Fruit fly (Drosophila melanogaster) whole organism, embryonic: ENCODE data around the gene CG31760.

Source experiments
- BEAF-32 ChIP-seq: fragments of 200-800 bp; sonication (Bioruptor generic); optimal IDR thresholded peaks from 3 replicates; lab custom pipeline; 2017; ENCODE audit warnings: missing biosample characterization, missing genetic modification characterization, mild to moderate bottlenecking, moderate library complexity, missing genetic modification reagents
- CG10267 ChIP-seq: fragments of 200-800 bp; sonication (Bioruptor generic); optimal IDR thresholded peaks from 2 replicates; lab custom pipeline; 2018; ENCODE audit warnings: missing biosample characterization, mild to moderate bottlenecking, missing genetic modification characterization, moderate library complexity
- CG11093 ChIP-seq: fragments of 200-800 bp; sonication (Bioruptor generic); IDR thresholded peaks from 3 replicates; pipeline ENCODE4 v1.3.6; 2022; ENCODE audit warnings: missing biosample characterization, missing genetic modification characterization
- CG12659 ChIP-seq: fragments of 200-800 bp; sonication (Bioruptor generic); optimal IDR thresholded peaks from 3 replicates; lab custom pipeline; 2017; ENCODE audit warnings: mild to moderate bottlenecking, missing biosample characterization, missing genetic modification reagents, missing genetic modification characterization
- CG13296 ChIP-seq: fragments of 200-800 bp; sonication (Bioruptor generic); optimal IDR thresholded peaks from 3 replicates; lab custom pipeline; 2018; ENCODE audit warnings: missing biosample characterization, mild to moderate bottlenecking, missing genetic modification characterization
- CG13624 ChIP-seq: fragments of 200-800 bp; sonication (Bioruptor generic); optimal IDR thresholded peaks from 2 replicates; lab custom pipeline; 2016; ENCODE audit warnings: missing biosample characterization, missing genetic modification characterization
- CG1602 ChIP-seq: fragments of 200-800 bp; sonication (Bioruptor generic); optimal IDR thresholded peaks from 3 replicates; lab custom pipeline; 2016; ENCODE audit warnings: missing biosample characterization, missing genetic modification characterization
- CG1603 ChIP-seq: fragments of 200-800 bp; sonication (Bioruptor generic); optimal IDR thresholded peaks from 2 replicates; lab custom pipeline; 2019; ENCODE audit warnings: missing biosample characterization, mild to moderate bottlenecking, missing genetic modification characterization, moderate library complexity
- CG17385 ChIP-seq: fragments of 200-800 bp; sonication (Bioruptor generic); optimal IDR thresholded peaks from 3 replicates; lab custom pipeline; 2018; ENCODE audit warnings: missing biosample characterization, mild to moderate bottlenecking, missing genetic modification characterization
- CG2120 ChIP-seq: fragments of 200-800 bp; sonication (Bioruptor generic); optimal IDR thresholded peaks from 3 replicates; lab custom pipeline; 2016; ENCODE audit warnings: missing biosample characterization, missing genetic modification characterization
- CG31365 ChIP-seq: fragments of 200-800 bp; sonication (Bioruptor generic); optimal IDR thresholded peaks from 2 replicates; lab custom pipeline; 2018; ENCODE audit warnings: missing biosample characterization, mild to moderate bottlenecking, missing genetic modification characterization
- CG33213 ChIP-seq: fragments of 200-800 bp; sonication (Bioruptor generic); optimal IDR thresholded peaks from 3 replicates; lab custom pipeline; 2016; ENCODE audit warnings: missing biosample characterization, missing genetic modification characterization
- CG33557 ChIP-seq: fragments of 200-800 bp; sonication (Bioruptor generic); optimal IDR thresholded peaks from 2 replicates; lab custom pipeline; 2019; ENCODE audit warnings: missing biosample characterization, mild to moderate bottlenecking, missing genetic modification characterization, moderate library complexity
- CG4617 ChIP-seq: fragments of 200-800 bp; sonication (Bioruptor generic); optimal IDR thresholded peaks from 3 replicates; lab custom pipeline; 2016; ENCODE audit warnings: missing biosample characterization, missing genetic modification characterization, borderline replicate concordance
- CG7786 ChIP-seq: fragments of 200-800 bp; sonication (Bioruptor generic); optimal IDR thresholded peaks from 2 replicates; lab custom pipeline; 2016; ENCODE audit warnings: missing biosample characterization, missing genetic modification characterization
- CG7987 ChIP-seq: fragments of 200-800 bp; sonication (Bioruptor generic); optimal IDR thresholded peaks from 2 replicates; lab custom pipeline; 2018; ENCODE audit warnings: missing biosample characterization, mild to moderate bottlenecking, missing genetic modification characterization, moderate library complexity
- CG9797 ChIP-seq: fragments of 200-800 bp; sonication (Bioruptor generic); optimal IDR thresholded peaks from 3 replicates; lab custom pipeline; 2018; ENCODE audit warnings: missing biosample characterization, mild to moderate bottlenecking, missing genetic modification characterization
- Doc3 ChIP-seq: fragments of 200-800 bp; sonication (Bioruptor generic); IDR thresholded peaks from 3 replicates; pipeline ENCODE4 v1.3.6; 2022; ENCODE audit warnings: missing biosample characterization, missing genetic modification characterization; ENCODE audit not compliant: partially characterized antibody
- Dp ChIP-seq: fragments of 200-800 bp; sonication (Bioruptor generic); optimal IDR thresholded peaks from 2 replicates; lab custom pipeline; 2018; ENCODE audit warnings: missing biosample characterization, mild to moderate bottlenecking, missing genetic modification characterization, moderate library complexity
- E2f2 ChIP-seq: fragments of 200-800 bp; sonication (Bioruptor generic); IDR thresholded peaks from 2 replicates; pipeline ENCODE4 v1.3.6; 2022; ENCODE audit warnings: missing biosample characterization, missing genetic modification characterization
- Elba2 ChIP-seq: fragments of 200-800 bp; sonication (Bioruptor generic); optimal IDR thresholded peaks from 3 replicates; lab custom pipeline; 2016; ENCODE audit warnings: missing biosample characterization, missing genetic modification characterization
- Hmx ChIP-seq: fragments of 200-800 bp; sonication (Bioruptor generic); optimal IDR thresholded peaks from 2 replicates; lab custom pipeline; 2016; ENCODE audit warnings: missing biosample characterization, missing genetic modification characterization
- MBD-R2 ChIP-seq: fragments of 200-800 bp; sonication (Bioruptor generic); IDR thresholded peaks from 2 replicates; pipeline ENCODE4 v1.3.6; 2022; ENCODE audit warnings: missing biosample characterization, missing genetic modification characterization
- Max ChIP-seq: fragments of 200-800 bp; sonication (Bioruptor generic); optimal IDR thresholded peaks from 2 replicates; lab custom pipeline; 2016; ENCODE audit warnings: missing biosample characterization, mild to moderate bottlenecking, missing genetic modification characterization
- Med ChIP-seq: fragments of 200-800 bp; sonication (Bioruptor generic); peaks from one replicate; lab custom pipeline; 2016; ENCODE audit warnings: missing biosample characterization, missing genetic modification characterization, mild to moderate bottlenecking, inconsistent platforms, moderate library complexity
- NFAT ChIP-seq: fragments of 200-800 bp; sonication (Bioruptor generic); IDR thresholded peaks from 2 replicates; pipeline ENCODE4 v1.3.6; 2022; ENCODE audit warnings: missing biosample characterization, missing genetic modification characterization
- NfI ChIP-seq: fragments of 200-800 bp; sonication (Bioruptor generic); optimal IDR thresholded peaks from 3 replicates; lab custom pipeline; 2018; ENCODE audit warnings: missing biosample characterization, mild to moderate bottlenecking, missing genetic modification characterization, moderate library complexity
- Rx ChIP-seq: fragments of 200-800 bp; sonication (Bioruptor generic); IDR thresholded peaks from 2 replicates; pipeline ENCODE4 v1.3.6; 2022; ENCODE audit warnings: missing biosample characterization, missing genetic modification characterization
- YL-1 ChIP-seq: fragments of 200-800 bp; sonication (Bioruptor generic); optimal IDR thresholded peaks from 3 replicates; lab custom pipeline; 2017; ENCODE audit warnings: missing biosample characterization, mild to moderate bottlenecking, missing genetic modification characterization
- ci ChIP-seq: fragments of 200-800 bp; sonication (Bioruptor generic); IDR thresholded peaks from 3 replicates; pipeline ENCODE4 v1.3.6; 2022; ENCODE audit warnings: missing biosample characterization, missing genetic modification characterization
- dm ChIP-seq: fragments of 200-800 bp; sonication (Bioruptor generic); optimal IDR thresholded peaks from 3 replicates; lab custom pipeline; 2016; ENCODE audit warnings: missing biosample characterization, missing genetic modification characterization
- dysf ChIP-seq: fragments of 200-800 bp; sonication (Bioruptor generic); IDR thresholded peaks from 3 replicates; pipeline ENCODE4 v1.3.6; 2022; ENCODE audit warnings: missing biosample characterization, missing genetic modification characterization
- esg ChIP-seq: fragments of 200-800 bp; sonication (Bioruptor generic); conservative IDR thresholded peaks from 2 replicates; pipeline ENCODE4 v1.3.6; 2022; ENCODE audit warnings: missing biosample characterization, missing genetic modification characterization
- eyg ChIP-seq: fragments of 200-800 bp; sonication (Bioruptor generic); optimal IDR thresholded peaks from 3 replicates; lab custom pipeline; 2016; ENCODE audit warnings: missing biosample characterization, missing genetic modification characterization
- fu2 ChIP-seq: fragments of 200-800 bp; sonication (Bioruptor generic); optimal IDR thresholded peaks from 2 replicates; lab custom pipeline; 2016; ENCODE audit warnings: missing biosample characterization, missing genetic modification characterization
- gem ChIP-seq: fragments of 200-800 bp; sonication (Bioruptor generic); optimal IDR thresholded peaks from 2 replicates; lab custom pipeline; 2019; ENCODE audit warnings: missing biosample characterization, mild to moderate bottlenecking, missing genetic modification characterization, moderate library complexity
- gfzf ChIP-seq: fragments of 200-800 bp; sonication (Bioruptor generic); optimal IDR thresholded peaks from 2 replicates; lab custom pipeline; 2016; ENCODE audit warnings: missing biosample characterization, mild to moderate bottlenecking, missing genetic modification characterization, moderate library complexity
- gsb-n ChIP-seq: fragments of 200-800 bp; sonication (Bioruptor generic); optimal IDR thresholded peaks from 3 replicates; lab custom pipeline; 2018; ENCODE audit warnings: missing biosample characterization, mild to moderate bottlenecking, missing genetic modification characterization
- ind ChIP-seq: fragments of 200-800 bp; sonication (Bioruptor generic); optimal IDR thresholded peaks from 3 replicates; lab custom pipeline; 2016; ENCODE audit warnings: missing biosample characterization, missing genetic modification characterization
- lilli ChIP-seq: fragments of 200-800 bp; sonication (Bioruptor generic); optimal IDR thresholded peaks from 3 replicates; lab custom pipeline; 2016; ENCODE audit warnings: missing biosample characterization, missing genetic modification characterization
- nmo ChIP-seq: fragments of 200-800 bp; sonication (Bioruptor generic); optimal IDR thresholded peaks from 2 replicates; lab custom pipeline; 2018; ENCODE audit warnings: missing biosample characterization, mild to moderate bottlenecking, missing genetic modification characterization, moderate library complexity
- phol ChIP-seq: fragments of 200-800 bp; sonication (Bioruptor generic); optimal IDR thresholded peaks from 3 replicates; lab custom pipeline; 2018; ENCODE audit warnings: missing biosample characterization, mild to moderate bottlenecking, missing genetic modification characterization, moderate library complexity
- prd ChIP-seq, 3 experiments: fragments of >200 bp in 2 of 3; fragments of 200-800 bp in 1 of 3; sonication (Bioruptor generic) in 1 of 3; optimal IDR thresholded peaks in 2 of 3; IDR thresholded peaks in 1 of 3; 2 replicates in 2 of 3; 3 replicates in 1 of 3; pipeline versions ENCODE4 v1.3.6 to Lab custom; 2017 to 2022; ENCODE audit warnings: missing biosample characterization in 1 of 3, missing genetic modification characterization in 1 of 3
- rib ChIP-seq: fragments of 200-800 bp; sonication (Bioruptor generic); IDR thresholded peaks from 2 replicates; pipeline ENCODE4 v1.3.6; 2022; ENCODE audit warnings: missing biosample characterization, missing genetic modification characterization
- row ChIP-seq: fragments of 200-800 bp; sonication (Bioruptor generic); IDR thresholded peaks from 3 replicates; pipeline ENCODE4 v1.3.6; 2022; ENCODE audit warnings: missing biosample characterization, missing genetic modification characterization
- sc ChIP-seq, 3 experiments: fragments of >200 bp in 2 of 3; fragments of 200-800 bp in 1 of 3; sonication (Bioruptor generic) in 1 of 3; optimal IDR thresholded peaks; 2 replicates in 2 of 3; 3 replicates in 1 of 3; lab custom pipeline; 2017; ENCODE audit warnings: mild to moderate bottlenecking in 1 of 3, missing biosample characterization in 1 of 3, missing genetic modification characterization in 1 of 3, missing genetic modification reagents in 1 of 3
- sob ChIP-seq: fragments of 200-800 bp; sonication (Bioruptor generic); IDR thresholded peaks from 2 replicates; pipeline ENCODE4 v1.3.6; 2022; ENCODE audit warnings: missing biosample characterization, missing genetic modification characterization
- sug ChIP-seq: fragments of 200-800 bp; optimal IDR thresholded peaks from 2 replicates; lab custom pipeline; 2019; ENCODE audit warnings: missing biosample characterization, mild to moderate bottlenecking, missing genetic modification characterization, moderate library complexity
- toy ChIP-seq: fragments of 200-800 bp; sonication (Bioruptor generic); IDR thresholded peaks from 2 replicates; pipeline ENCODE4 v1.3.6; 2022; ENCODE audit warnings: missing biosample characterization, missing genetic modification characterization
- trem ChIP-seq: fragments of 200-800 bp; optimal IDR thresholded peaks from 3 replicates; lab custom pipeline; 2019; ENCODE audit warnings: missing biosample characterization, mild to moderate bottlenecking, missing genetic modification characterization, moderate library complexity

CG31760 gene

dm6 chr2L:12096396-12096813 is 46.2 kb upstream of the CG31760 start, which contains the start of the genes CG6712 and Mt2 (continued):
- TF ChIP-seq CG7987 (GFP tag; lab: Kevin White, UChicago) (peak; percentile 5), CG11093 (GFP tag; lab: Robert Waterston, UW) (no peak), CG33557 (no peak), dm (peak; percentile 96), Rx (GFP tag; lab: Robert Waterston, UW) (no peak), rib (GFP tag; lab: Robert Waterston, UW) (peak; percentile 38; the same call in 1 of the 2 replicates), BEAF-32 (GFP tag; lab: Kevin White, UChicago) (peak; percentile 24), NFAT (GFP tag; lab: Robert Waterston, UW) (no peak), prd (optimal IDR thresholded peaks at IDR 0.05; lab: Kevin White, UChicago) (no peak), prd (GFP tag; IDR thresholded peaks at IDR 0.05; lab: Robert Waterston, UW) (peak; percentile 50), NfI (GFP tag; lab: Kevin White, UChicago) (peak; percentile 17), CG2120 (GFP tag; lab: Kevin White, UChicago) (peak; percentile 28), phol (tag; lab: Kevin White, UChicago) (peak; percentile 19), E2f2 (GFP tag; lab: Robert Waterston, UW) (peak; percentile 45), Hmx (no peak), Dp (peak; percentile 30), ind (GFP tag; lab: Kevin White, UChicago) (no peak), CG33213 (GFP tag; lab: Kevin White, UChicago) (peak; percentile 15), sob (GFP tag; lab: Robert Waterston, UW) (peak; percentile 36; the same call in 1 of the 2 replicates), CG7786 (GFP tag; lab: Kevin White, UChicago) (no peak), CG4617 (GFP tag; lab: Kevin White, UChicago) (peak; percentile 44), CG13296 (no peak), MBD-R2 (GFP tag; lab: Robert Waterston, UW) (peak; percentile 91), CG31365 (tag; lab: Kevin White, UChicago) (no peak), CG10267 (tag; lab: Kevin White, UChicago) (peak; percentile 92), CG13624 (GFP tag; lab: Kevin White, UChicago) (peak; percentile 18), Elba2 (peak; percentile 53), Max (GFP tag; lab: Kevin White, UChicago) (peak; percentile 93), lilli (GFP tag; lab: Kevin White, UChicago) (peak; percentile 20), CG12659 (GFP tag; lab: Kevin White, UChicago) (peak; percentile 42), CG17385 (peak; percentile 98), eyg (GFP tag; lab: Kevin White, UChicago) (no peak), CG9797 (GFP tag; lab: Kevin White, UChicago) (peak; percentile 10), dysf (GFP tag; lab: Robert Waterston, UW) (0 out of 3 replicates have a peak, but pooled peaks have one; percentile 7), ci (0 out of 3 replicates have a peak, but pooled peaks have one; percentile 44), sc (optimal IDR thresholded peaks at IDR 0.05; lab: Kevin White, UChicago) (no peak), sc (GFP tag; optimal IDR thresholded peaks at IDR 0.05; lab: Kevin White, UChicago) (no peak), gsb-n (tag; lab: Kevin White, UChicago) (peak; percentile 37), gfzf (GFP tag; lab: Kevin White, UChicago) (peak; percentile 11), Doc3 (GFP tag; lab: Robert Waterston, UW) (no peak), nmo (GFP tag; lab: Kevin White, UChicago) (peak; percentile 5), Med (GFP tag; lab: Kevin White, UChicago) (peak; percentile 83), toy (GFP tag; lab: Robert Waterston, UW) (no peak), fu2 (GFP tag; lab: Kevin White, UChicago) (peak; percentile 37), CG1603 (tag; lab: Kevin White, UChicago) (peak; percentile 26), YL-1 (peak; percentile 83), CG1602 (GFP tag; lab: Kevin White, UChicago) (no peak), gem (tag; lab: Kevin White, UChicago) (no peak), row (0 out of 3 replicates have a peak, but pooled peaks have one; percentile 17), trem (peak; percentile 0), esg (GFP tag; lab: Robert Waterston, UW) (no peak), sug (peak; percentile 25)
